Worm (Caenorhabditis elegans) whole organism, L2 larva: ENCODE results near the gene efn-3.

Source experiments
- C34F6.9 ChIP-seq: fragments of 150-350 bp; optimal IDR thresholded peaks from 2 replicates; lab custom pipeline; 2014; ENCODE audit warnings: missing biosample characterization, missing genetic modification characterization
- F13H6.1 ChIP-seq: sonication (generic microtip); optimal IDR thresholded peaks from 2 replicates; lab custom pipeline; 2016; ENCODE audit warnings: missing genetic modification characterization, missing compliant biosample characterization
- Y55F3AM.14 ChIP-seq: fragments of 200-800 bp; sonication (Bioruptor generic); optimal IDR thresholded peaks from 2 replicates; lab custom pipeline; 2018; ENCODE audit warnings: mild to moderate bottlenecking, missing genetic modification characterization, missing compliant biosample characterization
- ZK546.5 ChIP-seq: sonication (generic microtip); optimal IDR thresholded peaks from 2 replicates; lab custom pipeline; 2017; ENCODE audit warnings: missing biosample characterization, missing genetic modification characterization
- alr-1 ChIP-seq: fragments of 150-350 bp; optimal IDR thresholded peaks from 2 replicates; lab custom pipeline; 2014; ENCODE audit warnings: missing biosample characterization, missing genetic modification characterization
- aly-2 ChIP-seq: fragments of 150-350 bp; optimal IDR thresholded peaks from 2 replicates; lab custom pipeline; 2014; ENCODE audit warnings: missing biosample characterization, missing genetic modification characterization
- ama-1 ChIP-seq: fragments of 150-350 bp; optimal IDR thresholded peaks from 2 replicates; lab custom pipeline; 2018; ENCODE audit warnings: inconsistent platforms
- ceh-16 ChIP-seq: fragments of 150-350 bp; optimal IDR thresholded peaks from 2 replicates; lab custom pipeline; 2014; ENCODE audit warnings: missing biosample characterization, missing genetic modification characterization
- ceh-82 ChIP-seq: fragments of 150-350 bp; optimal IDR thresholded peaks from 2 replicates; lab custom pipeline; 2014; ENCODE audit warnings: missing biosample characterization, missing genetic modification characterization
- crh-2 ChIP-seq: sonication (generic microtip); optimal IDR thresholded peaks from 2 replicates; lab custom pipeline; 2017; ENCODE audit warnings: missing biosample characterization, missing genetic modification characterization
- dmd-4 ChIP-seq: sonication (generic microtip); optimal IDR thresholded peaks from 2 replicates; lab custom pipeline; 2017; ENCODE audit warnings: missing biosample characterization, missing genetic modification characterization
- elt-1 ChIP-seq: fragments of 150-350 bp; optimal IDR thresholded peaks from 2 replicates; lab custom pipeline; 2014; ENCODE audit warnings: missing biosample characterization, missing genetic modification characterization
- elt-3 ChIP-seq: sonication (generic microtip); optimal IDR thresholded peaks from 2 replicates; lab custom pipeline; 2017; ENCODE audit warnings: missing biosample characterization, missing genetic modification characterization
- fos-1 ChIP-seq: fragments of 150-350 bp; optimal IDR thresholded peaks from 2 replicates; lab custom pipeline; 2014; ENCODE audit warnings: missing biosample characterization, missing genetic modification characterization
- gmeb-1 ChIP-seq: fragments of 150-350 bp; optimal IDR thresholded peaks from 2 replicates; lab custom pipeline; 2014; ENCODE audit warnings: missing biosample characterization, missing genetic modification characterization
- lin-11 ChIP-seq: fragments of 150-350 bp; sonication (generic microtip); optimal IDR thresholded peaks from 2 replicates; lab custom pipeline; 2014; ENCODE audit warnings: missing biosample characterization, missing genetic modification characterization, inconsistent platforms, mixed read lengths
- lin-39 ChIP-seq: fragments of 150-350 bp; optimal IDR thresholded peaks from 2 replicates; lab custom pipeline; 2014; ENCODE audit warnings: missing biosample characterization, missing genetic modification reagents, missing genetic modification characterization
- lsy-2 ChIP-seq, 2 experiments: fragments of 150-350 bp in 1 of 2; sonication (generic microtip) in 1 of 2; optimal IDR thresholded peaks; 2 replicates each; lab custom pipeline; 2014 to 2017; ENCODE audit warnings: missing biosample characterization in 2 of 2, missing genetic modification characterization in 2 of 2
- mdl-1 ChIP-seq, 2 experiments: fragments of 150-350 bp in 1 of 2; sonication (generic microtip) in 1 of 2; optimal IDR thresholded peaks; 2 replicates each; lab custom pipeline; 2017; ENCODE audit warnings: missing biosample characterization in 2 of 2, missing genetic modification characterization in 2 of 2
- nhr-12 ChIP-seq: fragments of 150-350 bp; optimal IDR thresholded peaks from 2 replicates; lab custom pipeline; 2014; ENCODE audit warnings: missing biosample characterization, missing genetic modification characterization
- nhr-129 ChIP-seq: fragments of 150-350 bp; optimal IDR thresholded peaks from 2 replicates; lab custom pipeline; 2014; ENCODE audit warnings: missing biosample characterization, missing genetic modification characterization
- nhr-21 ChIP-seq: fragments of 150-350 bp; optimal IDR thresholded peaks from 2 replicates; lab custom pipeline; 2014; ENCODE audit warnings: missing biosample characterization, missing genetic modification characterization
- nhr-23 ChIP-seq: fragments of 150-350 bp; optimal IDR thresholded peaks from 2 replicates; lab custom pipeline; 2014; ENCODE audit warnings: missing biosample characterization, missing genetic modification reagents, missing genetic modification characterization
- nhr-237 ChIP-seq: fragments of 150-350 bp; optimal IDR thresholded peaks from 2 replicates; lab custom pipeline; 2014; ENCODE audit warnings: missing biosample characterization, missing genetic modification characterization
- nhr-77 ChIP-seq: fragments of 150-350 bp; optimal IDR thresholded peaks from 2 replicates; lab custom pipeline; 2014; ENCODE audit warnings: missing biosample characterization, missing genetic modification characterization
- sem-4 ChIP-seq: fragments of 150-350 bp; optimal IDR thresholded peaks from 2 replicates; lab custom pipeline; 2014; ENCODE audit warnings: missing biosample characterization, missing genetic modification reagents, missing genetic modification characterization
- sma-3 ChIP-seq: sonication (generic microtip); optimal IDR thresholded peaks from 2 replicates; lab custom pipeline; 2016; ENCODE audit warnings: missing genetic modification reagents, missing genetic modification characterization, missing compliant biosample characterization
- sma-9 ChIP-seq, 2 experiments: fragments of 150-350 bp in 1 of 2; sonication (generic microtip) in 1 of 2; optimal IDR thresholded peaks; 2 replicates each; lab custom pipeline; 2014 to 2016; ENCODE audit warnings: missing genetic modification characterization in 2 of 2, mild to moderate bottlenecking in 1 of 2, missing biosample characterization in 1 of 2, missing compliant biosample characterization in 1 of 2, missing genetic modification reagents in 1 of 2, moderate library complexity in 1 of 2
- snpc-4 ChIP-seq: fragments of 150-350 bp; optimal IDR thresholded peaks from 2 replicates; lab custom pipeline; 2014; ENCODE audit warnings: missing biosample characterization, missing genetic modification characterization
- unc-55 ChIP-seq: fragments of 150-350 bp; sonication (generic microtip); optimal IDR thresholded peaks from 3 replicates; lab custom pipeline; 2014; ENCODE audit warnings: missing biosample characterization, missing genetic modification reagents, missing genetic modification characterization
- unc-62 ChIP-seq: fragments of 150-350 bp; optimal IDR thresholded peaks from 2 replicates; lab custom pipeline; 2014; ENCODE audit warnings: missing biosample characterization, missing genetic modification reagents, missing genetic modification characterization
- zag-1 ChIP-seq: fragments of 150-350 bp; optimal IDR thresholded peaks from 2 replicates; lab custom pipeline; 2014; ENCODE audit warnings: missing biosample characterization, missing genetic modification characterization
- ztf-1 ChIP-seq: fragments of 200-800 bp; sonication (Bioruptor generic); conservative IDR thresholded peaks from 2 replicates; pipeline ENCODE4 v1.3.6; 2022; ENCODE audit warnings: missing genetic modification characterization, missing compliant biosample characterization

efn-3 gene

ce11 chrX:13443283-13443682 lies 34.0 kb downstream of the efn-3 start:
- TF ChIP-seq unc-55 (GFP tag; lab: Kevin White, UChicago) = no peak
- TF ChIP-seq nhr-77 = no peak
- no peak for TF ChIP-seq Y55F3AM.14 (GFP tag; lab: Kevin White, UChicago)
- no peak for TF ChIP-seq lin-39 (tag; lab: Kevin White, UChicago)
- TF ChIP-seq ztf-1 = no peak
- TF ChIP-seq ceh-16 (tag; lab: Kevin White, UChicago) = no peak
- no peak for TF ChIP-seq lsy-2 (tag; optimal IDR thresholded peaks at IDR 0.05; lab: Kevin White, UChicago)
- TF ChIP-seq fos-1 (tag; lab: Kevin White, UChicago) = no peak
- TF ChIP-seq nhr-21 (tag; lab: Kevin White, UChicago) = no peak
- no peak for TF ChIP-seq alr-1 (tag; lab: Kevin White, UChicago)
- TF ChIP-seq nhr-12 = no peak
- no peak for TF ChIP-seq snpc-4 (tag; lab: Kevin White, UChicago)
- no peak for TF ChIP-seq gmeb-1
- no peak for TF ChIP-seq ceh-82
- TF ChIP-seq sma-3 (GFP tag; lab: Kevin White, UChicago) = no peak
- TF ChIP-seq, all 48 proteins: peak for 0

ce11 chrX:13442446-13442845 lies 34.8 kb downstream of the efn-3 start:
- peak; percentile 13 for TF ChIP-seq lin-11 (tag; lab: Kevin White, UChicago)
- TF ChIP-seq unc-55 (GFP tag; lab: Kevin White, UChicago) = peak; percentile 45
- peak; percentile 45 for TF ChIP-seq fos-1 (tag; lab: Kevin White, UChicago)
- no peak for TF ChIP-seq nhr-237 (tag; lab: Kevin White, UChicago)
- TF ChIP-seq sma-3 (GFP tag; lab: Kevin White, UChicago) = peak; percentile 31
- peak; percentile 47 for TF ChIP-seq F13H6.1 (tag; lab: Kevin White, UChicago)
- no peak for TF ChIP-seq elt-1
- peak; percentile 60 for TF ChIP-seq crh-2 (tag; lab: Kevin White, UChicago)
- peak; percentile 75 for TF ChIP-seq nhr-129
- TF ChIP-seq sma-9 (GFP tag; optimal IDR thresholded peaks at IDR 0.05; lab: Kevin White, UChicago) = peak; percentile 62
- TF ChIP-seq sma-9 (tag; optimal IDR thresholded peaks at IDR 0.05; lab: Kevin White, UChicago) = no peak
- peak; percentile 3 for TF ChIP-seq snpc-4 (tag; lab: Kevin White, UChicago)
- no peak for TF ChIP-seq nhr-12
- TF ChIP-seq lin-39 (tag; lab: Kevin White, UChicago) = no peak
- TF ChIP-seq sem-4 (tag; lab: Kevin White, UChicago) = no peak
- TF ChIP-seq nhr-23 (tag; lab: Kevin White, UChicago) = no peak
- peak; percentile 35 for TF ChIP-seq gmeb-1
- TF ChIP-seq C34F6.9 (tag; lab: Kevin White, UChicago) = no peak
- peak; percentile 51 for TF ChIP-seq nhr-21 (tag; lab: Kevin White, UChicago)
- TF ChIP-seq, all 48 proteins: peak for 11

ce11 chrX:13435790-13436472 lies 41.3 kb downstream of the efn-3 start, which contains the start of gene jmjd-3.3:
Gene jmjd-3.3, plus strand, starts transcription at chrX:13436422.
- TF ChIP-seq ama-1 (lab: Kevin White, UChicago) (no peak), aly-2 (tag; lab: Kevin White, UChicago) (no peak), unc-62 (GFP tag; lab: Kevin White, UChicago) (no peak), sma-3 (GFP tag; lab: Kevin White, UChicago) (no peak), snpc-4 (tag; lab: Kevin White, UChicago) (no peak), Y55F3AM.14 (GFP tag; lab: Kevin White, UChicago) (no peak), sma-9 (GFP tag; optimal IDR thresholded peaks at IDR 0.05; lab: Kevin White, UChicago) (no peak), sma-9 (tag; optimal IDR thresholded peaks at IDR 0.05; lab: Kevin White, UChicago) (no peak), nhr-23 (tag; lab: Kevin White, UChicago) (no peak)
- TF ChIP-seq, all 48 proteins: peak for 0

- TF ChIP-seq mdl-1 (tag; optimal IDR thresholded peaks at IDR 0.05; lab: Kevin White, UChicago) (no peak), elt-3 (tag; lab: Kevin White, UChicago) (no peak), C34F6.9 (tag; lab: Kevin White, UChicago) (no peak), nhr-21 (tag; lab: Kevin White, UChicago) (no peak), zag-1 (tag; lab: Kevin White, UChicago) (no peak), ceh-16 (tag; lab: Kevin White, UChicago) (no peak), nhr-129 (no peak), ceh-82 (no peak), aly-2 (tag; lab: Kevin White, UChicago) (no peak), unc-55 (GFP tag; lab: Kevin White, UChicago) (no peak), nhr-12 (no peak), sma-9 (GFP tag; optimal IDR thresholded peaks at IDR 0.05; lab: Kevin White, UChicago) (no peak), sma-9 (tag; optimal IDR thresholded peaks at IDR 0.05; lab: Kevin White, UChicago) (no peak), dmd-4 (tag; lab: Kevin White, UChicago) (no peak), nhr-77 (no peak), ZK546.5 (tag; lab: Kevin White, UChicago) (no peak), snpc-4 (tag; lab: Kevin White, UChicago) (no peak), ama-1 (lab: Kevin White, UChicago) (no peak), lin-39 (tag; lab: Kevin White, UChicago) (no peak)
These were observed 42.1 kb downstream of the efn-3 start for ce11 chrX:13435116-13435515.
